Fruit fly (Drosophila melanogaster) whole organism: ENCODE data around the gene Rcd7.

Source experiments
- CG8478 ChIP-seq: fragments of >200 bp; optimal IDR thresholded peaks from 2 replicates; lab custom pipeline; 2018; ENCODE audit warnings: inconsistent platforms
- Dll ChIP-seq: fragments of >200 bp; optimal IDR thresholded peaks from 2 replicates; lab custom pipeline; 2017
- pan ChIP-seq: fragments of >200 bp; optimal IDR thresholded peaks from 2 replicates; lab custom pipeline; 2017
- usp ChIP-seq: fragments of >200 bp; optimal IDR thresholded peaks from 2 replicates; lab custom pipeline; 2017; ENCODE audit warnings: missing biosample characterization, missing genetic modification characterization, mixed read lengths

DNA sequence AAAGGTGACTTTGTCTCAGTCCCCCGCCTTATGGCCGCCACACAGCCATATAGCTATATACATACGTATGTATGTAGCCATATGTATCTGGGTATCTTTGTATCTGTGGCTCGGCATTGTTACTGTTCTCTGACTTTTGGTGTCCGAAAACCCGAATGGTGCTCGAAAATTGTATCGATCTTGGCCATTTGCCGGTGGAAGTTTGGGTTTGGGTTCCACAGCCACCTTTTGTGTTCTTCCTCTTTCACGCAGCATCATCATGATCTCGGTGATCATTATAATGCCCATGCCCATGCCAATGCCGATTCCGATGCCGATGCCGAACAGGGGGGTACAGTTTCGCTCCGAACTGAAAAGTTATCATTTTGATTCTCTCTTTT, 13.1 kb downstream of the Rcd7 start:
- no peak for TF ChIP-seq CG8478 (lab: Kevin White, UChicago)
- TF ChIP-seq pan (lab: Kevin White, UChicago): no peak
- TF ChIP-seq Dll (lab: Kevin White, UChicago): no peak
- TF ChIP-seq usp: no peak
